Worm (Caenorhabditis elegans) whole organism, mixed stage, embryonic: ENCODE results near the gene Y69A2AR.22.

Source experiments
- M03D4.4 ChIP-seq: sonication (generic microtip); optimal IDR thresholded peaks from 2 replicates; lab custom pipeline; 2017; ENCODE audit warnings: mild to moderate bottlenecking, missing genetic modification characterization, missing compliant biosample characterization
- bed-3 ChIP-seq: fragments of 200-800 bp; sonication (Bioruptor generic); optimal IDR thresholded peaks from 3 replicates; lab custom pipeline; 2018; ENCODE audit warnings: mild to moderate bottlenecking, missing genetic modification characterization, moderate library complexity, missing compliant biosample characterization
- blmp-1 ChIP-seq: fragments of 150-350 bp; optimal IDR thresholded peaks from 2 replicates; lab custom pipeline; 2014; ENCODE audit warnings: missing biosample characterization, missing genetic modification characterization
- ceh-39 ChIP-seq: fragments of 150-350 bp; optimal IDR thresholded peaks from 2 replicates; lab custom pipeline; 2014; ENCODE audit warnings: missing biosample characterization, missing genetic modification characterization
- ceh-43 ChIP-seq: fragments of 200-800 bp; sonication (Bioruptor generic); optimal IDR thresholded peaks from 2 replicates; lab custom pipeline; 2018; ENCODE audit warnings: mild to moderate bottlenecking, missing genetic modification characterization, moderate library complexity, missing compliant biosample characterization
- ceh-83 ChIP-seq: fragments of 200-800 bp; sonication (Bioruptor generic); optimal IDR thresholded peaks from 2 replicates; lab custom pipeline; 2018; ENCODE audit warnings: mild to moderate bottlenecking, missing genetic modification characterization, missing compliant biosample characterization
- ces-1 ChIP-seq: fragments of 150-350 bp; optimal IDR thresholded peaks from 2 replicates; lab custom pipeline; 2014; ENCODE audit warnings: missing biosample characterization, missing genetic modification reagents, missing genetic modification characterization
- cnd-1 ChIP-seq: fragments of 200-800 bp; sonication (Bioruptor generic); optimal IDR thresholded peaks from 2 replicates; lab custom pipeline; 2018; ENCODE audit warnings: mild to moderate bottlenecking, missing genetic modification characterization, missing compliant biosample characterization
- elt-1 ChIP-seq: sonication (generic microtip); optimal IDR thresholded peaks from 2 replicates; lab custom pipeline; 2017; ENCODE audit warnings: missing genetic modification characterization, mild to moderate bottlenecking, missing compliant biosample characterization, antibody characterized with exemption, moderate library complexity, borderline replicate concordance; ENCODE audit not compliant: insufficient read depth
- elt-3 ChIP-seq: fragments of 150-350 bp; optimal IDR thresholded peaks from 2 replicates; lab custom pipeline; 2014; ENCODE audit warnings: missing biosample characterization, missing genetic modification characterization
- flh-1 ChIP-seq: fragments of 200-800 bp; sonication (Bioruptor generic); optimal IDR thresholded peaks from 2 replicates; lab custom pipeline; 2018; ENCODE audit warnings: mild to moderate bottlenecking, missing genetic modification characterization, moderate library complexity, missing compliant biosample characterization
- ham-2 ChIP-seq: fragments of 200-800 bp; sonication (Bioruptor generic); optimal IDR thresholded peaks from 2 replicates; lab custom pipeline; 2018; ENCODE audit warnings: mild to moderate bottlenecking, missing genetic modification characterization, missing compliant biosample characterization
- hlh-1 ChIP-seq: fragments of 150-350 bp; optimal IDR thresholded peaks from 2 replicates; lab custom pipeline; 2014; ENCODE audit warnings: missing biosample characterization, missing genetic modification reagents, missing genetic modification characterization
- lin-13 ChIP-seq: fragments of 150-350 bp; optimal IDR thresholded peaks from 2 replicates; lab custom pipeline; 2014; ENCODE audit warnings: missing biosample characterization, missing genetic modification characterization
- lin-32 ChIP-seq: fragments of 200-800 bp; sonication (Bioruptor generic); optimal IDR thresholded peaks from 2 replicates; lab custom pipeline; 2018; ENCODE audit warnings: mild to moderate bottlenecking, missing genetic modification characterization, missing compliant biosample characterization
- lsy-2 ChIP-seq: fragments of 150-350 bp; optimal IDR thresholded peaks from 2 replicates; lab custom pipeline; 2014; ENCODE audit warnings: missing biosample characterization, missing genetic modification characterization
- mab-5 ChIP-seq: fragments of 150-350 bp; optimal IDR thresholded peaks from 2 replicates; lab custom pipeline; 2014; ENCODE audit warnings: missing biosample characterization, missing genetic modification characterization
- mep-1 ChIP-seq: fragments of 150-350 bp; optimal IDR thresholded peaks from 2 replicates; lab custom pipeline; 2017; ENCODE audit warnings: missing biosample characterization, missing genetic modification reagents, missing genetic modification characterization, inconsistent platforms
- mls-2 ChIP-seq: sonication (generic microtip); optimal IDR thresholded peaks from 2 replicates; lab custom pipeline; 2016; ENCODE audit warnings: mild to moderate bottlenecking, missing genetic modification characterization, moderate library complexity, missing compliant biosample characterization
- nhr-12 ChIP-seq: fragments of 150-350 bp; optimal IDR thresholded peaks from 2 replicates; lab custom pipeline; 2014; ENCODE audit warnings: missing biosample characterization, missing genetic modification characterization
- nhr-2 ChIP-seq: fragments of 150-350 bp; optimal IDR thresholded peaks from 2 replicates; lab custom pipeline; 2014; ENCODE audit warnings: missing biosample characterization, missing genetic modification characterization
- nhr-237 ChIP-seq: fragments of 150-350 bp; optimal IDR thresholded peaks from 2 replicates; lab custom pipeline; 2014; ENCODE audit warnings: missing biosample characterization, missing genetic modification characterization
- nhr-28 ChIP-seq: fragments of 150-350 bp; optimal IDR thresholded peaks from 2 replicates; lab custom pipeline; 2014; ENCODE audit warnings: missing biosample characterization, missing genetic modification characterization
- nhr-76 ChIP-seq: sonication (generic microtip); optimal IDR thresholded peaks from 2 replicates; lab custom pipeline; 2017; ENCODE audit warnings: missing biosample characterization, missing genetic modification characterization
- pha-4 ChIP-seq: fragments of 150-350 bp; optimal IDR thresholded peaks from 2 replicates; lab custom pipeline; 2018; ENCODE audit warnings: missing biosample characterization, missing genetic modification reagents, missing genetic modification characterization
- sem-2 ChIP-seq: fragments of 200-800 bp; sonication (Bioruptor generic); optimal IDR thresholded peaks from 2 replicates; lab custom pipeline; 2018; ENCODE audit warnings: mild to moderate bottlenecking, missing genetic modification characterization, missing compliant biosample characterization
- snpc-4 ChIP-seq: fragments of 150-350 bp; optimal IDR thresholded peaks from 2 replicates; lab custom pipeline; 2014; ENCODE audit warnings: missing biosample characterization, missing genetic modification characterization
- sptf-1 ChIP-seq: sonication (generic microtip); optimal IDR thresholded peaks from 2 replicates; lab custom pipeline; 2017; ENCODE audit warnings: mild to moderate bottlenecking, missing genetic modification characterization, moderate library complexity, missing compliant biosample characterization
- tbx-8 ChIP-seq: fragments of 200-800 bp; sonication (Bioruptor generic); optimal IDR thresholded peaks from 2 replicates; lab custom pipeline; 2018; ENCODE audit warnings: mild to moderate bottlenecking, missing genetic modification characterization, moderate library complexity, missing compliant biosample characterization
- unc-120 ChIP-seq: sonication (generic microtip); optimal IDR thresholded peaks from 2 replicates; lab custom pipeline; 2017; ENCODE audit warnings: missing genetic modification characterization, missing compliant biosample characterization; ENCODE audit not compliant: poor library complexity, severe bottlenecking
- unc-39 ChIP-seq: fragments of 150-350 bp; optimal IDR thresholded peaks from 2 replicates; lab custom pipeline; 2014; ENCODE audit warnings: missing biosample characterization, missing genetic modification characterization
- unc-62 ChIP-seq: fragments of 150-350 bp; optimal IDR thresholded peaks from 2 replicates; lab custom pipeline; 2014; ENCODE audit warnings: missing biosample characterization, missing genetic modification reagents, missing genetic modification characterization
- zip-8 ChIP-seq: fragments of 150-350 bp; optimal IDR thresholded peaks from 2 replicates; lab custom pipeline; 2014; ENCODE audit warnings: missing biosample characterization, missing genetic modification characterization
- ztf-11 ChIP-seq: fragments of 150-350 bp; optimal IDR thresholded peaks from 2 replicates; lab custom pipeline; 2014; ENCODE audit warnings: missing biosample characterization, missing genetic modification characterization

The Y69A2AR.22 gene

DNA sequence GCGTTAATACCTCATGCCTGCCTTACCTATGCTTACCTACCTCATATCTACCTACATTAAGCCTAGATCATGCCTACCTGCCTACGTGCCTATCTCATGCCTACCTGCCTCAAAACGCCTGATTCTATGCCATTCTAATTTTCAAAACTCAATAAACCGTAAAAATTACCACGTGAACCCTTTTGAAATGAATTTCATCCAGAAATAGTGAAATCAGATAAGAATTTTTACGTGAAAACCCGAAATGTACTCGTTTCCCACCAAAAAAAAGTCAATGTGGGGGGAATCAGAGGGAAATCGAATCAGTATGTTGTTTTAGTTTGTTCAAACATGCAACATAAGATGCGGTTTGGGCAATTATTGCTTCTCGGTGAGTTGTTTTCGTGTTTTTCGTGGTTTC, 19.2 kb downstream of the Y69A2AR.22 start, which contains the start of gene Y69A2AR.19:
Gene Y69A2AR.19 (plus strand): TSS at position 301 of the 400 bp plus-strand sequence.
- TF ChIP-seq snpc-4 (no peak), flh-1 (no peak), elt-3 (tag; lab: Kevin White, UChicago) (no peak), nhr-2 (tag; lab: Kevin White, UChicago) (no peak), lsy-2 (tag; lab: Kevin White, UChicago) (no peak)
- TF ChIP-seq, all 35 proteins: peak for 0

DNA sequence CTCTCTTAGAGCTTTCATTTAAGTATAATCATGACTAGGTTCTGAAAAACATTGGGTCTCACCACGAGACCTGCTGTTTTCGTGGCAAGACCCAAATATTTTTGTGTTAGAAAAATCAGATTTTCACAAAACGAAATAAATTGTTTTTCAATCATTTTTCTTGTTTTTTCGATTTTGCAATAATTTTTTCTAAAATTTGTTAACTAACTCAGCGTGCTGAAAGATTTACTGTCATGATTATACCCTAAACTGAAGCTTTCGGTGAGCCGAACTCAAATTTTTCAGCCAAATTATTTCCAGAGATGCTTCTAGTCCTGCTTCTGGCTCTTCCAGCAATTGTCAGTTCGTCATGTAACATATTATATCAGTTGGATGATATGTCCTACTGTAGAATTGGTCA, 25.8 kb downstream of the Y69A2AR.22 start, which contains the start of gene Y69A2AL.2:
Gene Y69A2AL.2 (plus strand): TSS at position 301 of the 400 bp plus-strand sequence.
- TF ChIP-seq nhr-76 (tag; lab: Kevin White, UChicago) (no peak), ceh-39 (tag; lab: Kevin White, UChicago) (no peak), unc-39 (tag; lab: Kevin White, UChicago) (no peak), flh-1 (no peak), nhr-2 (tag; lab: Kevin White, UChicago) (no peak), sem-2 (GFP tag; lab: Kevin White, UChicago) (no peak), snpc-4 (no peak)

DNA sequence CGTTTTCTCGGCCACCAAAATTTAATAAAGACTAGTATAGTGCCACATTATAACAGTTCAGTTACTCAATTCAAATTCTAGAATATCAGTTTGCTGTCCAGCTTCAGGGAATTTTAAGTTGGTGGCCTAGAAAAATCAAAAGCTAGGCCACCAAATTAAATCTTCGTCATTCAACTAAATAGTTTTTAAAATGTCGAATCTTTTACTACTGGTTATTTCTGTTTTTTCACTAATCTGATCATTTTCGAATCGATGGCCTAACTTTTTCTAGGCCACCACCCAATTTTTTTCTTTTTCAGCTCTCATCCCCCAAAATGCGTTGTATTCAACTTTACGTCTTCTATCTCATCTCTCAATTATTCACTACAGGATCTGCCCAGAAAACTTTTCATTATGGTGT, 31.3 kb downstream of the Y69A2AR.22 start, which contains the start of gene grd-16:
Gene grd-16 (plus strand): TSS at position 301 of the 400 bp plus-strand sequence.
- TF ChIP-seq sptf-1 (tag; lab: Kevin White, UChicago), result no peak
- no peak for TF ChIP-seq ceh-39 (tag; lab: Kevin White, UChicago)
- TF ChIP-seq lin-32, result no peak
- TF ChIP-seq cnd-1 (tag; lab: Kevin White, UChicago), result no peak
- TF ChIP-seq sem-2 (GFP tag; lab: Kevin White, UChicago), result no peak
- TF ChIP-seq ztf-11 (tag; lab: Kevin White, UChicago), result no peak
- no peak for TF ChIP-seq unc-120 (tag; lab: Kevin White, UChicago)

- TF ChIP-seq unc-120 (tag; lab: Kevin White, UChicago), result no peak
- no peak for TF ChIP-seq ceh-39 (tag; lab: Kevin White, UChicago)
- no peak for TF ChIP-seq ceh-83 (GFP tag; lab: Kevin White, UChicago)
- no peak for TF ChIP-seq sem-2 (GFP tag; lab: Kevin White, UChicago)
- no peak for TF ChIP-seq mab-5 (tag; lab: Kevin White, UChicago)
- TF ChIP-seq nhr-12 (tag; lab: Kevin White, UChicago), result no peak
- no peak for TF ChIP-seq unc-62
- no peak for TF ChIP-seq lin-32
- no peak for TF ChIP-seq ceh-43 (GFP tag; lab: Kevin White, UChicago)
- no peak for TF ChIP-seq zip-8 (tag; lab: Kevin White, UChicago)
Observed at ce11 chrIV:2470114-2470513, 37.6 kb downstream of the Y69A2AR.22 start, which contains the start of gene ilys-1. ilys-1 (plus strand) TSS chrIV:2470414.

ce11 chrIV:2467378-2467777, 40.3 kb downstream of the Y69A2AR.22 start, which contains the start of gene ilys-2:
ilys-2 (plus strand) TSS chrIV:2467678.
- no peak for TF ChIP-seq cnd-1 (tag; lab: Kevin White, UChicago)
- TF ChIP-seq M03D4.4 (tag; lab: Kevin White, UChicago), result no peak
- TF ChIP-seq mep-1 (tag; lab: Kevin White, UChicago), result no peak
- TF ChIP-seq elt-3 (tag; lab: Kevin White, UChicago), result no peak
- TF ChIP-seq ceh-39 (tag; lab: Kevin White, UChicago), result no peak
- no peak for TF ChIP-seq ham-2 (GFP tag; lab: Kevin White, UChicago)
- TF ChIP-seq flh-1, result no peak
- no peak for TF ChIP-seq snpc-4
- no peak for TF ChIP-seq pha-4 (tag; lab: Kevin White, UChicago)
- no peak for TF ChIP-seq nhr-237 (tag; lab: Kevin White, UChicago)
- TF ChIP-seq bed-3 (GFP tag; lab: Kevin White, UChicago), result no peak
- TF ChIP-seq unc-120 (tag; lab: Kevin White, UChicago), result no peak
- TF ChIP-seq blmp-1, result no peak
- TF ChIP-seq tbx-8 (GFP tag; lab: Kevin White, UChicago), result no peak
- TF ChIP-seq ceh-43 (GFP tag; lab: Kevin White, UChicago), result no peak
- TF ChIP-seq nhr-12 (tag; lab: Kevin White, UChicago), result no peak
- TF ChIP-seq mab-5 (tag; lab: Kevin White, UChicago), result no peak
- no peak for TF ChIP-seq unc-39 (tag; lab: Kevin White, UChicago)

DNA sequence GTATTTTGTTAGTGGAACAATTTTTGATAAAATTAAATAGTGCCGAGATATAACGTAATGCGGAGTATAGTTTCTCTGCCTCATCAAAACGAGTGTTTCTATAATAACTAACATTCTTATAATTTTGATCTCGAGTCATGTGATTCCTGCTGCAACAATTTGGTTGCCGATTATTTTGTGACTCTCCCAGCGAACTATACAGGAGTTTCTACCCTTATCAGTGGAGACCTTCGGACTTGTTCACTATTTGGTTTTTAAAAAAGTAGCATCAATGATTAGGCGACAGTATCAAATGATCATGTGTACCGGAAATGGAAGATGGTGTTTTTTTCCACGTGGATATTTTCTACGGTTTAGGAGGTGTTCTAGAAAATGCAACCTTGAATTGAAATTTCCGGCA, 41.5 kb downstream of the Y69A2AR.22 start:
- TF ChIP-seq ces-1 (GFP tag; lab: Kevin White, UChicago) (no peak), bed-3 (GFP tag; lab: Kevin White, UChicago) (no peak), nhr-28 (tag; lab: Kevin White, UChicago) (no peak), mls-2 (no peak), elt-1 (tag; lab: Kevin White, UChicago) (no peak), lin-32 (no peak), lin-13 (tag; lab: Kevin White, UChicago) (no peak), unc-120 (tag; lab: Kevin White, UChicago) (no peak), unc-39 (tag; lab: Kevin White, UChicago) (no peak), hlh-1 (tag; lab: Kevin White, UChicago) (no peak), sptf-1 (tag; lab: Kevin White, UChicago) (no peak), mab-5 (tag; lab: Kevin White, UChicago) (no peak), nhr-237 (tag; lab: Kevin White, UChicago) (no peak), nhr-76 (tag; lab: Kevin White, UChicago) (no peak), flh-1 (no peak), elt-3 (tag; lab: Kevin White, UChicago) (no peak), nhr-2 (tag; lab: Kevin White, UChicago) (no peak), zip-8 (tag; lab: Kevin White, UChicago) (no peak), ceh-43 (GFP tag; lab: Kevin White, UChicago) (no peak), M03D4.4 (tag; lab: Kevin White, UChicago) (no peak)
